Fruit fly (Drosophila melanogaster) whole organism, embryonic: ENCODE data around the gene CG31627.

Experiments used
- CG9876 ChIP-seq: fragments of 200-800 bp; sonication (Bioruptor generic); optimal IDR thresholded peaks from 2 replicates; lab custom pipeline; 2016; ENCODE audit warnings: missing biosample characterization, missing genetic modification characterization
- Dad ChIP-seq: fragments of 200-800 bp; sonication (Bioruptor generic); optimal IDR thresholded peaks from 3 replicates; lab custom pipeline; 2016; ENCODE audit warnings: missing biosample characterization, missing genetic modification characterization
- ase ChIP-seq: fragments of 200-800 bp; sonication (Bioruptor generic); IDR thresholded peaks from 3 replicates; pipeline ENCODE4 v1.3.6; 2022; ENCODE audit warnings: missing biosample characterization, missing genetic modification characterization
- nau ChIP-seq: fragments of 200-800 bp; sonication (Bioruptor generic); optimal IDR thresholded peaks from 3 replicates; lab custom pipeline; 2017; ENCODE audit warnings: missing biosample characterization, mild to moderate bottlenecking, missing genetic modification characterization, missing genetic modification reagents
- usp ChIP-seq: fragments of >200 bp; optimal IDR thresholded peaks from 2 replicates; lab custom pipeline; 2017; ENCODE audit warnings: missing biosample characterization, missing genetic modification characterization
- wdn ChIP-seq: fragments of 200-800 bp; sonication (Bioruptor generic); IDR thresholded peaks from 2 replicates; pipeline ENCODE4 v1.3.6; 2022; ENCODE audit warnings: missing biosample characterization, missing genetic modification characterization

DNA sequence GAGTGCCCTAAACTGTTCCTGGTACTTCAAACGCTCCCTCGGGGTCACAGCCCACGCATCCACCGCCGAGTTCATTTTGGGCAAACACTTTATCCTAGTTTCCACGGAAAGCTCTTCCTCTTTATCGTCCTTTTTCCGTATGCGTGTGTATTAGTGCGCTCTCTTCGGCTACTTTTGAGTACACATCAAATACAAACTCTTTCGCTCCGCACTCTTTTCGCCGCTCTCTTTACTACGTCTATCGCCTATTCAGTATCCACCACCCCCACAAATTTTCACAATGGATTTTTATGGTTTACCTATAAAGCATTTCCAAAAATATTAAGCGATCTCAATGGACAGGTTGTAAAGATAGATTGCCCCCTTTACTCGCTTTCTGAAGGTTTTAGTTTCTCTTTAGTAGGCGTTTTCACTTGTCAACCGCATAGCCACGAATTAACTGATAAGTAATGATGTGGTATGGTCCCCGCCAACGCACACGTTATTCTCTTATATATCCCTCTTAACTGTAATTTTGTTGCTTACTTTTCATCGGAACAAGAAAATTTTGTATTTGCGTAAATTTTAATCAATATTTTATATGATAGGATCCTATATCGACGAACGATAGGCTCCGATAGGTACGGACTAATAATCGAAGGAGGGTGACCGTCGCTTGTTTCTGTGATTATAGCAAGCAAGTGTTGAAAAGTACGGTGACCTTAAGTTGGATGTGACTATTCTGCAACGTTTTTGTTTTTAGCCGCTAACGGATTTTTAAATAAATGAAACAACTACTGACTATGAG, 31.1 kb upstream of the CG31627 start, which contains the start of gene Dap160:
- TF ChIP-seq Dad (GFP tag; lab: Kevin White, UChicago): no peak
- no peak for TF ChIP-seq wdn (GFP tag; lab: Robert Waterston, UW)
- no peak for TF ChIP-seq CG9876
- TF ChIP-seq nau (GFP tag; lab: Kevin White, UChicago): no peak
- no peak for TF ChIP-seq usp (GFP tag; lab: Kevin White, UChicago)
- TF ChIP-seq ase: no peak; the same call in 2 of the 3 replicates
